Fruit fly (Drosophila melanogaster) whole organism, wandering third instar larva: ENCODE data around the gene IFT43.

Experiments used
- Abd-B ChIP-seq: fragments of >200 bp; optimal IDR thresholded peaks from 2 replicates; lab custom pipeline; 2017; ENCODE audit warnings: missing biosample characterization, missing genetic modification characterization
- CG9705 ChIP-seq: fragments of 200-800 bp; sonication (Bioruptor generic); optimal IDR thresholded peaks from 2 replicates; lab custom pipeline; 2018; ENCODE audit warnings: missing biosample characterization, mild to moderate bottlenecking, missing genetic modification characterization
- CrebA ChIP-seq: fragments of 200-800 bp; sonication (Bioruptor generic); optimal IDR thresholded peaks from 2 replicates; lab custom pipeline; 2016; ENCODE audit warnings: missing biosample characterization, mild to moderate bottlenecking, missing genetic modification characterization, borderline replicate concordance
- Dfd ChIP-seq: fragments of >200 bp; optimal IDR thresholded peaks from 2 replicates; lab custom pipeline; 2017; ENCODE audit warnings: missing biosample characterization, missing genetic modification characterization
- Dif ChIP-seq: fragments of 200-275, 200-300 bp; sonication (Bioruptor generic); optimal IDR thresholded peaks from 2 replicates; lab custom pipeline; 2018; ENCODE audit warnings: missing biosample characterization, missing genetic modification characterization; ENCODE audit not compliant: partially characterized antibody
- GATAd ChIP-seq: sonication (Bioruptor generic); optimal IDR thresholded peaks from 2 replicates; lab custom pipeline; 2016; ENCODE audit warnings: missing biosample characterization, missing genetic modification characterization
- Hnf4 ChIP-seq: fragments of 200-800 bp; sonication (Bioruptor generic); optimal IDR thresholded peaks from 2 replicates; lab custom pipeline; 2016; ENCODE audit warnings: missing biosample characterization, mild to moderate bottlenecking, missing genetic modification characterization
- Hr78 ChIP-seq: fragments of >200 bp; optimal IDR thresholded peaks from 2 replicates; lab custom pipeline; 2017; ENCODE audit warnings: missing biosample characterization, missing genetic modification characterization
- Hr83 ChIP-seq: fragments of 200-300 bp; sonication (Bioruptor generic); optimal IDR thresholded peaks from 2 replicates; lab custom pipeline; 2016; ENCODE audit warnings: missing biosample characterization, mild to moderate bottlenecking, missing genetic modification characterization, moderate library complexity; ENCODE audit not compliant: poor library complexity, severe bottlenecking
- Jra ChIP-seq: sonication (Bioruptor generic); optimal IDR thresholded peaks from 2 replicates; lab custom pipeline; 2016; ENCODE audit warnings: missing biosample characterization, missing genetic modification characterization
- Myc ChIP-seq: fragments of >200 bp; optimal IDR thresholded peaks from 2 replicates; lab custom pipeline; 2017
- N ChIP-seq: fragments of >200 bp; optimal IDR thresholded peaks from 2 replicates; lab custom pipeline; 2018; ENCODE audit warnings: missing biosample characterization, missing external identifiers, missing genetic modification characterization
- OdsH ChIP-seq: fragments of 200-800 bp; sonication (Bioruptor generic); optimal IDR thresholded peaks from 2 replicates; lab custom pipeline; 2016; ENCODE audit warnings: missing biosample characterization, mild to moderate bottlenecking, missing genetic modification characterization
- Rel ChIP-seq, 2 experiments: fragments of 200-800 bp; sonication (Bioruptor generic) in 1 of 2; optimal IDR thresholded peaks; 2 replicates in 1 of 2; 3 replicates in 1 of 2; lab custom pipeline; 2016 to 2019; ENCODE audit warnings: mild to moderate bottlenecking in 2 of 2, missing biosample characterization in 2 of 2, missing genetic modification characterization in 2 of 2, moderate library complexity in 1 of 2
- Sp1 ChIP-seq: fragments of 200-800 bp; sonication (Bioruptor generic); optimal IDR thresholded peaks from 3 replicates; lab custom pipeline; 2019; ENCODE audit warnings: missing biosample characterization, mild to moderate bottlenecking, missing genetic modification characterization, moderate library complexity
- br ChIP-seq: fragments of 200-800 bp; sonication (Bioruptor generic); optimal IDR thresholded peaks from 2 replicates; lab custom pipeline; 2016; ENCODE audit warnings: missing biosample characterization, missing genetic modification characterization
- brk ChIP-seq: fragments of 200-800 bp; sonication (Bioruptor generic); optimal IDR thresholded peaks from 2 replicates; lab custom pipeline; 2016; ENCODE audit warnings: missing biosample characterization, mild to moderate bottlenecking, missing genetic modification characterization
- dmrt93B ChIP-seq: fragments of 200-800 bp; sonication (Bioruptor generic); optimal IDR thresholded peaks from 2 replicates; lab custom pipeline; 2018; ENCODE audit warnings: missing biosample characterization, mild to moderate bottlenecking, missing genetic modification characterization
- dsf ChIP-seq: sonication (Bioruptor generic); optimal IDR thresholded peaks from 2 replicates; lab custom pipeline; 2016; ENCODE audit warnings: missing biosample characterization, missing genetic modification characterization, borderline replicate concordance
- ey ChIP-seq: fragments of 200-800 bp; sonication (Bioruptor generic); optimal IDR thresholded peaks from 2 replicates; lab custom pipeline; 2016; ENCODE audit warnings: missing biosample characterization, missing genetic modification characterization
- foxo ChIP-seq, 2 experiments: fragments of 200-800 bp; sonication (Bioruptor generic); optimal IDR thresholded peaks; 2 replicates in 1 of 2; 3 replicates in 1 of 2; lab custom pipeline; 2016 to 2017; ENCODE audit warnings: missing biosample characterization in 2 of 2, missing genetic modification characterization in 2 of 2
- fru ChIP-seq: fragments of 200-800 bp; sonication (Bioruptor generic); optimal IDR thresholded peaks from 3 replicates; lab custom pipeline; 2016; ENCODE audit warnings: missing biosample characterization, mild to moderate bottlenecking, missing genetic modification characterization
- h ChIP-seq: fragments of 200-800 bp; sonication (Bioruptor generic); optimal IDR thresholded peaks from 3 replicates; lab custom pipeline; 2016; ENCODE audit warnings: missing biosample characterization, mild to moderate bottlenecking, missing genetic modification characterization
- lola ChIP-seq: fragments of >200 bp; optimal IDR thresholded peaks from 2 replicates; lab custom pipeline; 2017; ENCODE audit warnings: missing biosample characterization, missing genetic modification characterization
- pan ChIP-seq: fragments of >200 bp; optimal IDR thresholded peaks from 2 replicates; lab custom pipeline; 2017
- psq ChIP-seq: fragments of 200-800 bp; sonication (Bioruptor generic); optimal IDR thresholded peaks from 3 replicates; lab custom pipeline; 2017; ENCODE audit warnings: missing biosample characterization, mild to moderate bottlenecking, missing genetic modification characterization, moderate library complexity
- rgr ChIP-seq: fragments of 200-800 bp; sonication (Bioruptor generic); optimal IDR thresholded peaks from 3 replicates; lab custom pipeline; 2016; ENCODE audit warnings: missing biosample characterization, mild to moderate bottlenecking, missing genetic modification characterization
- sage ChIP-seq: fragments of 200-800 bp; sonication (Bioruptor generic); optimal IDR thresholded peaks from 2 replicates; lab custom pipeline; 2016; ENCODE audit warnings: missing biosample characterization, mild to moderate bottlenecking, missing genetic modification characterization
- sv ChIP-seq: fragments of 200-800 bp; sonication (Bioruptor generic); optimal IDR thresholded peaks from 3 replicates; lab custom pipeline; 2016; ENCODE audit warnings: missing biosample characterization, missing genetic modification characterization
- tai ChIP-seq: sonication (Bioruptor generic); optimal IDR thresholded peaks from 2 replicates; lab custom pipeline; 2016; ENCODE audit warnings: missing biosample characterization, missing genetic modification characterization
- usp ChIP-seq: fragments of >200 bp; optimal IDR thresholded peaks from 2 replicates; lab custom pipeline; 2017; ENCODE audit warnings: missing biosample characterization, missing genetic modification characterization

IFT43 gene

dm6 chr2L:12674365-12674764, 20.4 kb downstream of the IFT43 start:
- no peak for TF ChIP-seq dsf
- no peak for TF ChIP-seq Hr78 (GFP tag; lab: Kevin White, UChicago)
- TF ChIP-seq sage, result no peak
- TF ChIP-seq OdsH, result no peak
- TF ChIP-seq Dfd (GFP tag; lab: Kevin White, UChicago), result no peak
- no peak for TF ChIP-seq h (GFP tag; lab: Kevin White, UChicago)
- no peak for TF ChIP-seq Sp1 (GFP tag; lab: Kevin White, UChicago)
- TF ChIP-seq, all 38 proteins: peak for 0

dm6 chr2L:12672296-12672695, 22.5 kb downstream of the IFT43 start:
- TF ChIP-seq brk (GFP tag; lab: Kevin White, UChicago) (no peak), Jra (no peak), Rel (GFP tag; optimal IDR thresholded peaks at IDR 0.05; lab: Kevin White, UChicago) (no peak), Rel (tag; optimal IDR thresholded peaks at IDR 0.05; lab: Kevin White, UChicago) (no peak), Dif (GFP tag; lab: Kevin White, UChicago) (no peak), sage (no peak), Hr78 (GFP tag; lab: Kevin White, UChicago) (no peak), sv (GFP tag; lab: Kevin White, UChicago) (no peak), Hr83 (GFP tag; lab: Kevin White, UChicago) (no peak), rgr (GFP tag; lab: Kevin White, UChicago) (no peak), usp (GFP tag; lab: Kevin White, UChicago) (no peak), N (GFP tag; lab: Kevin White, UChicago) (no peak), CrebA (GFP tag; lab: Kevin White, UChicago) (no peak)
- TF ChIP-seq, all 38 proteins: peak for 0

dm6 chr2L:12669614-12670013, 25.2 kb downstream of the IFT43 start, which contains the start of gene Nepl7:
Gene Nepl7, minus strand, starts transcription at chr2L:12669714.
- no peak for TF ChIP-seq fru
- no peak for TF ChIP-seq Rel (GFP tag; optimal IDR thresholded peaks at IDR 0.05; lab: Kevin White, UChicago)
- no peak for TF ChIP-seq Rel (tag; optimal IDR thresholded peaks at IDR 0.05; lab: Kevin White, UChicago)
- no peak for TF ChIP-seq CG9705 (GFP tag; lab: Kevin White, UChicago)
- no peak for TF ChIP-seq psq
- no peak for TF ChIP-seq br
- no peak for TF ChIP-seq Hr83 (GFP tag; lab: Kevin White, UChicago)
- TF ChIP-seq rgr (GFP tag; lab: Kevin White, UChicago), result no peak
- no peak for TF ChIP-seq OdsH
- TF ChIP-seq Jra, result no peak
- no peak for TF ChIP-seq tai
- TF ChIP-seq Hr78 (GFP tag; lab: Kevin White, UChicago), result no peak
- TF ChIP-seq foxo (GFP tag; optimal IDR thresholded peaks at IDR 0.05; lab: Kevin White, UChicago), result no peak
- TF ChIP-seq brk (GFP tag; lab: Kevin White, UChicago), result no peak
- no peak for TF ChIP-seq Hnf4
- TF ChIP-seq Dif (GFP tag; lab: Kevin White, UChicago), result no peak
- no peak for TF ChIP-seq ey (GFP tag; lab: Kevin White, UChicago)
- TF ChIP-seq pan, result no peak
- TF ChIP-seq, all 38 proteins: peak for 0

- no peak for TF ChIP-seq Abd-B (GFP tag; lab: Kevin White, UChicago)
- TF ChIP-seq tai, result no peak
- no peak for TF ChIP-seq ey (GFP tag; lab: Kevin White, UChicago)
- TF ChIP-seq dmrt93B (GFP tag; lab: Kevin White, UChicago), result no peak
- TF ChIP-seq N (GFP tag; lab: Kevin White, UChicago), result no peak
- no peak for TF ChIP-seq psq
- TF ChIP-seq Hr78 (GFP tag; lab: Kevin White, UChicago), result no peak
- TF ChIP-seq br, result no peak
- no peak for TF ChIP-seq lola
- TF ChIP-seq GATAd (GFP tag; lab: Kevin White, UChicago), result no peak
- TF ChIP-seq sage, result no peak
- TF ChIP-seq, all 38 proteins: peak for 0
Measured at dm6 chr2L:12666002-12666576, 28.7 kb downstream of the IFT43 start.

dm6 chr2L:12657337-12657736, 37.5 kb downstream of the IFT43 start:
- TF ChIP-seq sage (no peak), CrebA (GFP tag; lab: Kevin White, UChicago) (no peak), Jra (no peak), Myc (no peak)
- TF ChIP-seq, all 38 proteins: peak for 0
